Fruit fly (Drosophila melanogaster) whole organism, wandering third instar larva: Measurements from ENCODE around the gene Nlg2.

ENCODE experiments used
- Abd-B ChIP-seq: fragments of >200 bp; optimal IDR thresholded peaks from 2 replicates; lab custom pipeline; 2017; ENCODE audit warnings: missing biosample characterization, missing genetic modification characterization
- Dif ChIP-seq: fragments of 200-275, 200-300 bp; sonication (Bioruptor generic); optimal IDR thresholded peaks from 2 replicates; lab custom pipeline; 2018; ENCODE audit warnings: missing biosample characterization, missing genetic modification characterization; ENCODE audit not compliant: partially characterized antibody
- HLH106 ChIP-seq: fragments of 200-800 bp; optimal IDR thresholded peaks from 3 replicates; lab custom pipeline; 2019; ENCODE audit warnings: missing biosample characterization, mild to moderate bottlenecking, missing genetic modification characterization, moderate library complexity
- N ChIP-seq: fragments of >200 bp; optimal IDR thresholded peaks from 2 replicates; lab custom pipeline; 2018; ENCODE audit warnings: missing biosample characterization, missing external identifiers, missing genetic modification characterization
- br ChIP-seq: fragments of 200-800 bp; sonication (Bioruptor generic); optimal IDR thresholded peaks from 2 replicates; lab custom pipeline; 2016; ENCODE audit warnings: missing biosample characterization, missing genetic modification characterization
- fru ChIP-seq: fragments of 200-800 bp; sonication (Bioruptor generic); optimal IDR thresholded peaks from 3 replicates; lab custom pipeline; 2016; ENCODE audit warnings: missing biosample characterization, mild to moderate bottlenecking, missing genetic modification characterization
- h ChIP-seq: fragments of 200-800 bp; sonication (Bioruptor generic); optimal IDR thresholded peaks from 3 replicates; lab custom pipeline; 2016; ENCODE audit warnings: missing biosample characterization, mild to moderate bottlenecking, missing genetic modification characterization
- psq ChIP-seq: fragments of 200-800 bp; sonication (Bioruptor generic); optimal IDR thresholded peaks from 3 replicates; lab custom pipeline; 2017; ENCODE audit warnings: missing biosample characterization, mild to moderate bottlenecking, missing genetic modification characterization, moderate library complexity
- rgr ChIP-seq: fragments of 200-800 bp; sonication (Bioruptor generic); optimal IDR thresholded peaks from 3 replicates; lab custom pipeline; 2016; ENCODE audit warnings: missing biosample characterization, mild to moderate bottlenecking, missing genetic modification characterization
- woc ChIP-seq: sonication (Bioruptor generic); optimal IDR thresholded peaks from 2 replicates; lab custom pipeline; 2016; ENCODE audit warnings: missing biosample characterization, mild to moderate bottlenecking, missing genetic modification characterization

dm6 chr2L:6921360-6922090, 46.8 kb downstream of the Nlg2 start:
- TF ChIP-seq rgr (no peak), woc (GFP tag; lab: Kevin White, UChicago) (no peak), br (GFP tag; lab: Kevin White, UChicago) (no peak), HLH106 (no peak), Abd-B (GFP tag; lab: Kevin White, UChicago) (no peak), Dif (no peak), fru (GFP tag; lab: Kevin White, UChicago) (peak; percentile 29), h (GFP tag; lab: Kevin White, UChicago) (peak; percentile 30), psq (GFP tag; lab: Kevin White, UChicago) (peak; percentile 88), N (GFP tag; lab: Kevin White, UChicago) (no peak)
